Fruit fly (Drosophila melanogaster): ENCODE measurements around the gene Men-b.

The Men-b gene

DNA sequence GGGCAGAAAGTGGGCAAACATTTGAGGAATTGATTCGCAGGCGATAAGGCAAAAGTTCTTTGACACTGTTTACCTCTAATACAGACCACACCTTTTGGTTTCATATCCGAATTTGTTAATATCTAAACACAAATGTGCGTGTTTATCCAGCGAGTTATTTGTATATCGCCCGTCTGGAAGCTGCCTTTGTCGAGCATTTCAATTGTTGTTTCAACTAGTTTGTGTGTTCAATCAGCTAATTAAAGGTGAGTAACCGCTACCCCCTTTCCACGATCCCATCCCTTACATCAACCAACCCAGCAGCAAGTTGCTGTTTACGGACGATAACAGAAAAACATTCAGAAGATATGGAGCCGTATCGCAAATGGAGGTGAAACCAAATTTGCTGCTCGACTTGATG is 20.1 kb upstream of the Men-b start (continued):
- TF ChIP-seq CG1832 (GFP tag; optimal IDR thresholded peaks at IDR 0.05) (no peak), slbo (GFP tag; IDR thresholded peaks at IDR 0.05) (no peak), tup (GFP tag; optimal IDR thresholded peaks at IDR 0.05) (peak; percentile 4), CG11456 (GFP tag; IDR thresholded peaks at IDR 0.05) (0 out of 3 replicates have a peak, but pooled peaks have one; percentile 62), Ets65A (GFP tag) (peak; percentile 9), Drgx (GFP tag; IDR thresholded peaks at IDR 0.05) (no peak), ranshi (GFP tag; IDR thresholded peaks at IDR 0.05) (peak; percentile 9; the same call in 1 of the 2 replicates), Lim3 (GFP tag; IDR thresholded peaks at IDR 0.05) (0 out of 2 replicates have a peak, but pooled peaks have one; percentile 20), bbx (GFP tag; IDR thresholded peaks at IDR 0.05; ENCODE audit: partially characterized antibody) (no peak), CG5180 (GFP tag; optimal IDR thresholded peaks at IDR 0.05) (peak; percentile 35), pnt (GFP tag; optimal IDR thresholded peaks at IDR 0.05) (no peak), CG3407 (GFP tag; optimal IDR thresholded peaks at IDR 0.05) (no peak), abd-A (tag; optimal IDR thresholded peaks at IDR 0.05) (no peak), Stat92E (GFP tag; optimal IDR thresholded peaks at IDR 0.05) (no peak), BEAF-32 (GFP tag; optimal IDR thresholded peaks at IDR 0.05) (no peak), CG3163 (GFP tag; optimal IDR thresholded peaks at IDR 0.05) (peak; percentile 19), CG33557 (GFP tag; optimal IDR thresholded peaks at IDR 0.05) (no peak), CG10565 (GFP tag; optimal IDR thresholded peaks at IDR 0.05) (no peak), Xrp1 (GFP tag; IDR thresholded peaks at IDR 0.05) (peak; percentile 32; the same call in 1 of the 2 replicates), CG9437 (GFP tag; optimal IDR thresholded peaks at IDR 0.05) (no peak), br (optimal IDR thresholded peaks at IDR 0.05) (no peak), CG3847 (GFP tag; IDR thresholded peaks at IDR 0.05) (no peak), CG10321 (GFP tag; IDR thresholded peaks at IDR 0.05) (no peak), CG12299 (tag; optimal IDR thresholded peaks at IDR 0.05) (peak; percentile 8), yki (optimal IDR thresholded peaks at IDR 0.05) (no peak), CG12659 (GFP tag; optimal IDR thresholded peaks at IDR 0.05) (peak; percentile 48), PHDP (tag; optimal IDR thresholded peaks at IDR 0.05) (peak; percentile 57), kah (GFP tag; optimal IDR thresholded peaks at IDR 0.05) (no peak), Fer1 (GFP tag; optimal IDR thresholded peaks at IDR 0.05) (peak; percentile 78), CG2120 (GFP tag; optimal IDR thresholded peaks at IDR 0.05) (peak; percentile 75), Oli (tag; optimal IDR thresholded peaks at IDR 0.05) (no peak), Side (GFP tag; optimal IDR thresholded peaks at IDR 0.05) (peak; percentile 64), CG14050 (GFP tag; IDR thresholded peaks at IDR 0.05) (no peak), CG4730 (GFP tag; IDR thresholded peaks at IDR 0.05) (no peak), CG4282 (GFP tag; optimal IDR thresholded peaks at IDR 0.05) (peak; percentile 3), zen2 (GFP tag; IDR thresholded peaks at IDR 0.05; ENCODE audit: partially characterized antibody) (no peak), Fer3 (tag; optimal IDR thresholded peaks at IDR 0.05) (peak; percentile 47), CG10267 (tag; optimal IDR thresholded peaks at IDR 0.05) (no peak), dimm (GFP tag; IDR thresholded peaks at IDR 0.05) (no peak), lab (GFP tag; optimal IDR thresholded peaks at IDR 0.05) (peak; percentile 87), CG1233 (GFP tag; optimal IDR thresholded peaks at IDR 0.05) (peak; percentile 48), chm (GFP tag; IDR thresholded peaks at IDR 0.05) (no peak), CG7839 (tag; optimal IDR thresholded peaks at IDR 0.05) (no peak), Atf3 (GFP tag; optimal IDR thresholded peaks at IDR 0.05) (no peak), p53 (GFP tag; optimal IDR thresholded peaks at IDR 0.05) (no peak), CG12104 (GFP tag; optimal IDR thresholded peaks at IDR 0.05) (no peak), tap (tag; optimal IDR thresholded peaks at IDR 0.05) (no peak), Hand (GFP tag; optimal IDR thresholded peaks at IDR 0.05) (peak; percentile 21), gce (GFP tag; IDR thresholded peaks at IDR 0.05) (0 out of 3 replicates have a peak, but pooled peaks have one; percentile 5), CG42726 (GFP tag; IDR thresholded peaks at IDR 0.05; ENCODE audit: partially characterized antibody) (no peak), Hmx (GFP tag; optimal IDR thresholded peaks at IDR 0.05) (no peak)

Measured in whole organism, embryonic.